Worm (Caenorhabditis elegans): ENCODE data around the gene dlc-4.
A peak's percentile ranks its signal among the peaks of the same experiment; 100 is the strongest.

Gene dlc-4

ce11 chrIV:16492327-16492726, 49.3 kb downstream of the dlc-4 start:
- TF ChIP-seq eor-1 (tag; optimal IDR thresholded peaks at IDR 0.05) (no peak), nhr-25 (tag; optimal IDR thresholded peaks at IDR 0.05) (peak; percentile 83), nhr-28 (tag; optimal IDR thresholded peaks at IDR 0.05) (no peak), pha-4 (tag; optimal IDR thresholded peaks at IDR 0.05) (peak; percentile 79), pqm-1 (tag; optimal IDR thresholded peaks at IDR 0.05) (peak; percentile 20), nhr-23 (tag; optimal IDR thresholded peaks at IDR 0.05) (peak; percentile 85), lsy-12 (tag; optimal IDR thresholded peaks at IDR 0.05) (peak; percentile 24), ztf-11 (tag; optimal IDR thresholded peaks at IDR 0.05) (no peak), ZK546.5 (tag; optimal IDR thresholded peaks at IDR 0.05) (no peak), unc-39 (tag; optimal IDR thresholded peaks at IDR 0.05) (peak; percentile 26), nfya-1 (tag; optimal IDR thresholded peaks at IDR 0.05; ENCODE audit: insufficient read depth) (peak; percentile 91), ceh-9 (tag; optimal IDR thresholded peaks at IDR 0.05) (no peak), sea-2 (GFP tag; optimal IDR thresholded peaks at IDR 0.05) (peak; percentile 75), snpc-4 (tag; optimal IDR thresholded peaks at IDR 0.05) (peak; percentile 64), R02D3.7 (tag; optimal IDR thresholded peaks at IDR 0.05) (peak; percentile 24), nhr-12 (tag; optimal IDR thresholded peaks at IDR 0.05) (no peak), mml-1 (tag; optimal IDR thresholded peaks at IDR 0.05) (no peak), fos-1 (tag; optimal IDR thresholded peaks at IDR 0.05) (peak; percentile 71), hmg-11 (tag; optimal IDR thresholded peaks at IDR 0.05) (peak; percentile 93), daf-12 (tag; optimal IDR thresholded peaks at IDR 0.05) (no peak), elt-1 (tag; optimal IDR thresholded peaks at IDR 0.05) (no peak), skn-1 (tag; optimal IDR thresholded peaks at IDR 0.05) (peak; percentile 73), ztf-4 (tag; optimal IDR thresholded peaks at IDR 0.05) (no peak), ceh-16 (tag; optimal IDR thresholded peaks at IDR 0.05) (no peak), nhr-77 (tag; optimal IDR thresholded peaks at IDR 0.05) (peak; percentile 7), unc-62 (GFP tag; optimal IDR thresholded peaks at IDR 0.05) (peak; percentile 89), tbx-2 (tag; optimal IDR thresholded peaks at IDR 0.05) (peak; percentile 79), nhr-67 (tag; optimal IDR thresholded peaks at IDR 0.05) (no peak), fkh-2 (tag; optimal IDR thresholded peaks at IDR 0.05) (no peak), ama-1 (optimal IDR thresholded peaks at IDR 0.05) (peak; percentile 46), mdl-1 (tag; optimal IDR thresholded peaks at IDR 0.05) (peak; percentile 38), ceh-82 (tag; optimal IDR thresholded peaks at IDR 0.05) (peak; percentile 40), lin-15B (tag; optimal IDR thresholded peaks at IDR 0.05) (peak; percentile 59), aly-2 (tag; optimal IDR thresholded peaks at IDR 0.05) (peak; percentile 1), fkh-10 (GFP tag; optimal IDR thresholded peaks at IDR 0.05) (no peak), zag-1 (tag; optimal IDR thresholded peaks at IDR 0.05) (peak; percentile 14), egl-27 (tag; optimal IDR thresholded peaks at IDR 0.05) (peak; percentile 46), jun-1 (tag; optimal IDR thresholded peaks at IDR 0.05) (peak; percentile 85), egl-5 (tag; optimal IDR thresholded peaks at IDR 0.05) (peak; percentile 74), nhr-43 (tag; optimal IDR thresholded peaks at IDR 0.05; ENCODE audit: poor library complexity, severe bottlenecking) (peak; percentile 47), lin-39 (tag; optimal IDR thresholded peaks at IDR 0.05) (peak; percentile 83), nhr-11 (tag; optimal IDR thresholded peaks at IDR 0.05) (peak; percentile 35), elt-3 (tag; optimal IDR thresholded peaks at IDR 0.05) (no peak), nhr-76 (tag; optimal IDR thresholded peaks at IDR 0.05) (no peak), nhr-237 (tag; optimal IDR thresholded peaks at IDR 0.05) (no peak), ceh-28 (tag; optimal IDR thresholded peaks at IDR 0.05) (peak; percentile 92), elt-2 (tag; optimal IDR thresholded peaks at IDR 0.05) (peak; percentile 76)

ce11 chrIV:16492937-16493336, 49.9 kb downstream of the dlc-4 start:
- TF ChIP-seq ztf-11 (tag; optimal IDR thresholded peaks at IDR 0.05): no peak
- TF ChIP-seq lin-39 (tag; optimal IDR thresholded peaks at IDR 0.05): no peak
- TF ChIP-seq daf-12 (tag; optimal IDR thresholded peaks at IDR 0.05): no peak
- no peak for TF ChIP-seq ztf-4 (tag; optimal IDR thresholded peaks at IDR 0.05)
- TF ChIP-seq ama-1 (optimal IDR thresholded peaks at IDR 0.05): no peak
- TF ChIP-seq nhr-237 (tag; optimal IDR thresholded peaks at IDR 0.05): no peak
- no peak for TF ChIP-seq elt-2 (tag; optimal IDR thresholded peaks at IDR 0.05)
- no peak for TF ChIP-seq jun-1 (tag; optimal IDR thresholded peaks at IDR 0.05)
- no peak for TF ChIP-seq nhr-23 (tag; optimal IDR thresholded peaks at IDR 0.05)
- TF ChIP-seq pqm-1 (tag; optimal IDR thresholded peaks at IDR 0.05): no peak
- no peak for TF ChIP-seq nfya-1 (tag; optimal IDR thresholded peaks at IDR 0.05; ENCODE audit: insufficient read depth)
- TF ChIP-seq R02D3.7 (tag; optimal IDR thresholded peaks at IDR 0.05): no peak
- no peak for TF ChIP-seq snpc-4 (tag; optimal IDR thresholded peaks at IDR 0.05)
- TF ChIP-seq mml-1 (tag; optimal IDR thresholded peaks at IDR 0.05): no peak
- no peak for TF ChIP-seq nhr-67 (tag; optimal IDR thresholded peaks at IDR 0.05)
- TF ChIP-seq skn-1 (tag; optimal IDR thresholded peaks at IDR 0.05): no peak
- no peak for TF ChIP-seq mdl-1 (tag; optimal IDR thresholded peaks at IDR 0.05)
- no peak for TF ChIP-seq nhr-11 (tag; optimal IDR thresholded peaks at IDR 0.05)

All from whole organism, L3 larva.